Fruit fly (Drosophila melanogaster) whole organism, embryonic: ENCODE results near the gene Ire1.

Experiments used
- Atf3 ChIP-seq: fragments of 200-800 bp; sonication (Bioruptor generic); optimal IDR thresholded peaks from 3 replicates; lab custom pipeline; 2016; ENCODE audit warnings: missing biosample characterization, missing genetic modification characterization
- CG10565 ChIP-seq: fragments of 200-800 bp; sonication (Bioruptor generic); optimal IDR thresholded peaks from 3 replicates; lab custom pipeline; 2016; ENCODE audit warnings: missing biosample characterization, mild to moderate bottlenecking, missing genetic modification characterization
- CG12071 ChIP-seq: fragments of 200-800 bp; sonication (Bioruptor generic); optimal IDR thresholded peaks from 3 replicates; lab custom pipeline; 2018; ENCODE audit warnings: missing biosample characterization, mild to moderate bottlenecking, missing genetic modification characterization
- CG1233 ChIP-seq: fragments of 200-800 bp; sonication (Bioruptor generic); optimal IDR thresholded peaks from 4 replicates; lab custom pipeline; 2018; ENCODE audit warnings: missing biosample characterization, mild to moderate bottlenecking, missing genetic modification characterization
- CG13287 ChIP-seq: fragments of 200-800 bp; sonication (Bioruptor generic); IDR thresholded peaks from 2 replicates; pipeline ENCODE4 v1.3.6; 2022; ENCODE audit warnings: missing biosample characterization, missing genetic modification characterization; ENCODE audit not compliant: partially characterized antibody
- CG13424 ChIP-seq: fragments of 200-800 bp; sonication (Bioruptor generic); optimal IDR thresholded peaks from 2 replicates; lab custom pipeline; 2019; ENCODE audit warnings: missing biosample characterization, mild to moderate bottlenecking, missing genetic modification characterization, moderate library complexity
- CG1647 ChIP-seq: fragments of 200-800 bp; sonication (Bioruptor generic); optimal IDR thresholded peaks from 3 replicates; lab custom pipeline; 2016; ENCODE audit warnings: missing biosample characterization, missing genetic modification characterization
- CG17802 ChIP-seq: fragments of 200-800 bp; sonication (Bioruptor generic); optimal IDR thresholded peaks from 2 replicates; lab custom pipeline; 2018; ENCODE audit warnings: missing biosample characterization, mild to moderate bottlenecking, missing genetic modification characterization, moderate library complexity
- CG34376 ChIP-seq: fragments of 200-800 bp; sonication (Bioruptor generic); optimal IDR thresholded peaks from 2 replicates; lab custom pipeline; 2018; ENCODE audit warnings: missing biosample characterization, mild to moderate bottlenecking, missing genetic modification characterization
- CoRest ChIP-seq: fragments of 200-800 bp; sonication (Bioruptor generic); optimal IDR thresholded peaks from 3 replicates; lab custom pipeline; 2018; ENCODE audit warnings: missing biosample characterization, mild to moderate bottlenecking, missing genetic modification characterization, moderate library complexity
- Dad ChIP-seq: fragments of 200-800 bp; sonication (Bioruptor generic); optimal IDR thresholded peaks from 3 replicates; lab custom pipeline; 2016; ENCODE audit warnings: missing biosample characterization, missing genetic modification characterization
- Dip3 ChIP-seq: fragments of 200-800 bp; sonication (Bioruptor generic); optimal IDR thresholded peaks from 3 replicates; lab custom pipeline; 2016; ENCODE audit warnings: missing biosample characterization, missing genetic modification characterization
- Fer3 ChIP-seq: fragments of 200-800 bp; sonication (Bioruptor generic); optimal IDR thresholded peaks from 2 replicates; lab custom pipeline; 2018; ENCODE audit warnings: missing biosample characterization, mild to moderate bottlenecking, missing genetic modification characterization, moderate library complexity
- HLH54F ChIP-seq: fragments of 200-800 bp; sonication (Bioruptor generic); optimal IDR thresholded peaks from 3 replicates; lab custom pipeline; 2016; ENCODE audit warnings: missing biosample characterization, missing genetic modification characterization
- HmgD ChIP-seq: fragments of 200-800 bp; sonication (Bioruptor generic); optimal IDR thresholded peaks from 3 replicates; lab custom pipeline; 2016; ENCODE audit warnings: missing biosample characterization, missing genetic modification characterization
- Mad ChIP-seq: fragments of 200-800 bp; sonication (Bioruptor generic); optimal IDR thresholded peaks from 2 replicates; lab custom pipeline; 2016; ENCODE audit warnings: missing biosample characterization, missing genetic modification characterization
- Nf-YB ChIP-seq: fragments of 200-800 bp; sonication (Bioruptor generic); optimal IDR thresholded peaks from 3 replicates; lab custom pipeline; 2019; ENCODE audit warnings: missing biosample characterization, mild to moderate bottlenecking, missing genetic modification characterization, moderate library complexity
- Optix ChIP-seq: fragments of 200-800 bp; sonication (Bioruptor generic); IDR thresholded peaks from 3 replicates; pipeline ENCODE4 v1.3.6; 2022; ENCODE audit warnings: missing biosample characterization, missing genetic modification characterization
- Side ChIP-seq: fragments of 200-800 bp; sonication (Bioruptor generic); optimal IDR thresholded peaks from 2 replicates; lab custom pipeline; 2016; ENCODE audit warnings: missing biosample characterization, missing genetic modification characterization
- Vsx1 ChIP-seq: fragments of 200-800 bp; sonication (Bioruptor generic); optimal IDR thresholded peaks from 2 replicates; lab custom pipeline; 2017; ENCODE audit warnings: missing biosample characterization, mild to moderate bottlenecking, missing genetic modification characterization, missing genetic modification reagents
- al ChIP-seq: fragments of 200-800 bp; sonication (Bioruptor generic); IDR thresholded peaks from 2 replicates; pipeline ENCODE4 v1.3.6; 2022; ENCODE audit warnings: missing biosample characterization, missing genetic modification characterization
- ash1 ChIP-seq: fragments of 200-800 bp; sonication (Bioruptor generic); optimal IDR thresholded peaks from 2 replicates; lab custom pipeline; 2018; ENCODE audit warnings: missing biosample characterization, mild to moderate bottlenecking, missing genetic modification characterization
- az2 ChIP-seq: fragments of 200-800 bp; sonication (Bioruptor generic); optimal IDR thresholded peaks from 3 replicates; lab custom pipeline; 2016; ENCODE audit warnings: missing biosample characterization, missing genetic modification characterization
- da ChIP-seq: fragments of 200-800 bp; sonication (Bioruptor generic); optimal IDR thresholded peaks from 2 replicates; lab custom pipeline; 2016; ENCODE audit warnings: missing biosample characterization, missing genetic modification characterization
- dmrt11E ChIP-seq: fragments of 200-800 bp; sonication (Bioruptor generic); optimal IDR thresholded peaks from 3 replicates; lab custom pipeline; 2018; ENCODE audit warnings: missing biosample characterization, mild to moderate bottlenecking, missing genetic modification characterization, moderate library complexity
- dmrt99B ChIP-seq: fragments of 200-800 bp; sonication (Bioruptor generic); optimal IDR thresholded peaks from 2 replicates; lab custom pipeline; 2018; ENCODE audit warnings: missing biosample characterization, mild to moderate bottlenecking, missing genetic modification characterization, moderate library complexity
- fd3F ChIP-seq: fragments of 200-800 bp; sonication (Bioruptor generic); optimal IDR thresholded peaks from 2 replicates; lab custom pipeline; 2018; ENCODE audit warnings: missing biosample characterization, mild to moderate bottlenecking, missing genetic modification characterization, moderate library complexity
- gcm ChIP-seq: fragments of 200-800 bp; sonication (Bioruptor generic); optimal IDR thresholded peaks from 2 replicates; lab custom pipeline; 2019; ENCODE audit warnings: missing biosample characterization, mild to moderate bottlenecking, missing genetic modification characterization, moderate library complexity
- jumu ChIP-seq: fragments of 200-800 bp; sonication (Bioruptor generic); optimal IDR thresholded peaks from 3 replicates; lab custom pipeline; 2016; ENCODE audit warnings: missing biosample characterization, missing genetic modification characterization
- ken ChIP-seq: fragments of 200-800 bp; sonication (Bioruptor generic); IDR thresholded peaks from 3 replicates; pipeline ENCODE4 v1.3.6; 2022; ENCODE audit warnings: missing biosample characterization, missing genetic modification characterization
- nau ChIP-seq: fragments of 200-800 bp; sonication (Bioruptor generic); optimal IDR thresholded peaks from 3 replicates; lab custom pipeline; 2017; ENCODE audit warnings: missing biosample characterization, mild to moderate bottlenecking, missing genetic modification characterization, missing genetic modification reagents
- nom ChIP-seq: fragments of 200-800 bp; sonication (Bioruptor generic); optimal IDR thresholded peaks from 2 replicates; lab custom pipeline; 2017; ENCODE audit warnings: missing biosample characterization, missing genetic modification characterization, mild to moderate bottlenecking, moderate library complexity, missing genetic modification reagents
- peb ChIP-seq: fragments of 200-800 bp; sonication (Bioruptor generic); IDR thresholded peaks from 2 replicates; pipeline ENCODE4 v1.3.6; 2022; ENCODE audit warnings: missing biosample characterization, missing genetic modification characterization
- pum ChIP-seq: fragments of 200-800 bp; sonication (Bioruptor generic); optimal IDR thresholded peaks from 2 replicates; lab custom pipeline; 2016; ENCODE audit warnings: missing biosample characterization, missing genetic modification characterization
- sisA ChIP-seq: fragments of 200-800 bp; sonication (Bioruptor generic); IDR thresholded peaks from 2 replicates; pipeline ENCODE4 v1.3.6; 2022; ENCODE audit warnings: missing biosample characterization, missing genetic modification characterization
- slp2 ChIP-seq: fragments of 200-800 bp; sonication (Bioruptor generic); optimal IDR thresholded peaks from 2 replicates; lab custom pipeline; 2016; ENCODE audit warnings: missing biosample characterization, missing genetic modification characterization
- sob ChIP-seq: fragments of 200-800 bp; sonication (Bioruptor generic); IDR thresholded peaks from 2 replicates; pipeline ENCODE4 v1.3.6; 2022; ENCODE audit warnings: missing biosample characterization, missing genetic modification characterization
- stc ChIP-seq: fragments of 200-800 bp; sonication (Bioruptor generic); IDR thresholded peaks from 2 replicates; pipeline ENCODE4 v1.3.6; 2022; ENCODE audit warnings: missing biosample characterization, missing genetic modification characterization
- vnd ChIP-seq: fragments of 200-800 bp; sonication (Bioruptor generic); IDR thresholded peaks from 3 replicates; pipeline ENCODE4 v1.3.6; 2022; ENCODE audit warnings: missing biosample characterization, missing genetic modification characterization; ENCODE audit not compliant: partially characterized antibody
- vvl ChIP-seq: fragments of 200-800 bp; sonication (Bioruptor generic); IDR thresholded peaks from 2 replicates; pipeline ENCODE4 v1.3.6; 2022; ENCODE audit warnings: missing biosample characterization, missing genetic modification characterization

Gene Ire1

DNA sequence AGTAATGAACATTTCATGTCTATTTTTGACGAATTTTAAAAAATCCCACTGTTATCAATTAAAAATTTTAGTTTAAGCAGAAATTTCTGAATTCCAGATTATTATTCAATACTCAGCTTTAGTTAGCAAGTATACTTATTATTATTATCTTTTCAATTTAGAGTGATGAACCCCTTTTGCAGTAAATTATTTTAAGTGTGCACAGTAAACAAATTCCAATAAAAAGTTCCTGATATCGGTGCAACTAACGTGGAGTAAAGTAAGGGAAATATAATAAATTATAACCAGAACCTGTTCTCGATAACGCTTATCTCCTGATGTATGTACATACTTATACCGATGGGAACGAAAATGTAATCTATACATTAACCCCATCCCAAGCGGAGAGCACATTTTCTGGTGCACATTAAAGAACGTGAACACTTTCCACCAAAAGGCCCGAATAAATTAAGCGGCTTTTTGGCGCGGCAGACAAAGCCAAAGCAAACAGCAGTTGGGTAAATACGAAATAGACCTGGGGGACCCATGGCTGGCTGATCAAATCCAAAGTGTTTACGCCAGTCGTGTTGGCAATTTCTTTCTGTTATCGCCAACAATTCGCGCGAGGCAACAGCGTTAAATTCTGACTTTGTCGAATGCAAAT is 3.0 kb downstream of the Ire1 start (continued):
- TF ChIP-seq ken (peak; percentile 48; the same call in 1 of the 3 replicates), CoRest (tag; lab: Kevin White, UChicago) (no peak), sisA (GFP tag; lab: Robert Waterston, UW) (no peak), az2 (GFP tag; lab: Kevin White, UChicago) (no peak), Dip3 (GFP tag; lab: Kevin White, UChicago) (peak; percentile 49), CG10565 (no peak), HmgD (GFP tag; lab: Kevin White, UChicago) (no peak), Side (peak; percentile 43), Dad (no peak), sob (GFP tag; lab: Robert Waterston, UW) (peak; percentile 54; the same call in 1 of the 2 replicates), peb (no peak), Optix (GFP tag; lab: Robert Waterston, UW) (peak; percentile 11; the same call in 1 of the 3 replicates), Mad (GFP tag; lab: Kevin White, UChicago) (no peak), CG1647 (no peak), ash1 (GFP tag; lab: Kevin White, UChicago) (no peak), Nf-YB (GFP tag; lab: Kevin White, UChicago) (no peak), CG13424 (tag; lab: Kevin White, UChicago) (no peak), Fer3 (tag; lab: Kevin White, UChicago) (no peak), pum (no peak), da (no peak), dmrt11E (tag; lab: Kevin White, UChicago) (no peak), CG34376 (GFP tag; lab: Kevin White, UChicago) (no peak), vvl (0 out of 2 replicates have a peak, but pooled peaks have one; percentile 27), jumu (GFP tag; lab: Kevin White, UChicago) (no peak), al (GFP tag; lab: Robert Waterston, UW) (no peak), stc (no peak), slp2 (GFP tag; lab: Kevin White, UChicago) (no peak), nom (GFP tag; lab: Kevin White, UChicago) (no peak), CG13287 (GFP tag; lab: Robert Waterston, UW) (no peak), nau (no peak), CG12071 (GFP tag; lab: Kevin White, UChicago) (no peak), dmrt99B (tag; lab: Kevin White, UChicago) (no peak), HLH54F (no peak), Atf3 (GFP tag; lab: Kevin White, UChicago) (no peak), Vsx1 (GFP tag; lab: Kevin White, UChicago) (peak; percentile 43), gcm (no peak), CG1233 (GFP tag; lab: Kevin White, UChicago) (no peak), fd3F (GFP tag; lab: Kevin White, UChicago) (no peak), vnd (GFP tag; lab: Robert Waterston, UW) (no peak), CG17802 (tag; lab: Kevin White, UChicago) (no peak)
